Worm (Caenorhabditis elegans): Measurements from ENCODE around the gene R13H4.6.

The R13H4.6 gene

ce11 chrV:11860375-11860774 is 2.5 kb upstream of the R13H4.6 start, which contains the start of gene R13H4.5:
Gene R13H4.5 (plus strand): TSS chrV:11860675.
- TF ChIP-seq ces-1 (GFP tag; optimal IDR thresholded peaks at IDR 0.05) (no peak), aha-1 (tag) (peak; percentile 2), madf-5 (GFP tag; IDR thresholded peaks at IDR 0.05) (no peak), D1046.2 (GFP tag; IDR thresholded peaks at IDR 0.05) (no peak), jun-1 (tag; optimal IDR thresholded peaks at IDR 0.05) (no peak), skn-1 (tag; optimal IDR thresholded peaks at IDR 0.05) (no peak), nhr-42 (GFP tag; IDR thresholded peaks at IDR 0.05) (no peak), R02D3.7 (tag; optimal IDR thresholded peaks at IDR 0.05) (no peak), ctbp-1 (GFP tag; IDR thresholded peaks at IDR 0.05) (0 out of 2 replicates have a peak, but pooled peaks have one; percentile 7), lin-1 (GFP tag; IDR thresholded peaks at IDR 0.05) (no peak)

- TF ChIP-seq nhr-41 (GFP tag; IDR thresholded peaks at IDR 0.05) (no peak), daf-16 (GFP tag; optimal IDR thresholded peaks at IDR 0.05) (no peak), daf-16 (tag; optimal IDR thresholded peaks at IDR 0.05) (peak; percentile 77), T20F7.1 (GFP tag; optimal IDR thresholded peaks at IDR 0.05) (peak; percentile 16), F37D6.2 (tag; optimal IDR thresholded peaks at IDR 0.05) (no peak), hmg-1.1 (GFP tag; IDR thresholded peaks at IDR 0.05) (no peak), dmd-6 (GFP tag; IDR thresholded peaks at IDR 0.05) (peak; percentile 53), nhr-11 (tag; optimal IDR thresholded peaks at IDR 0.05) (no peak), dmd-8 (GFP tag; IDR thresholded peaks at IDR 0.05) (no peak), nhr-28 (tag; optimal IDR thresholded peaks at IDR 0.05) (no peak), mep-1 (tag; optimal IDR thresholded peaks at IDR 0.05) (peak; percentile 29), lsy-2 (tag; optimal IDR thresholded peaks at IDR 0.05) (peak in 1 of 2 experiments; percentile 17), dve-1 (tag; optimal IDR thresholded peaks at IDR 0.05; ENCODE audit: insufficient read depth) (peak; percentile 49), daf-8 (GFP tag; IDR thresholded peaks at IDR 0.05) (no peak), nhr-77 (tag; optimal IDR thresholded peaks at IDR 0.05) (peak; percentile 23), hif-1 (tag; optimal IDR thresholded peaks at IDR 0.05) (no peak), pqm-1 (tag; optimal IDR thresholded peaks at IDR 0.05) (peak; percentile 23), snpc-1.2 (GFP tag; IDR thresholded peaks at IDR 0.05) (no peak), aha-1 (tag) (peak; percentile 93), spr-3 (GFP tag; optimal IDR thresholded peaks at IDR 0.05) (no peak)
Observed at ce11 chrV:11861880-11862544, 905 bp upstream of the R13H4.6 start.

ce11 chrV:11868142-11868541 is 5.2 kb downstream of the R13H4.6 start, which contains the start of gene R13H4.7:
Gene R13H4.7 (minus strand): TSS chrV:11868242.
- TF ChIP-seq T20F7.1 (GFP tag; optimal IDR thresholded peaks at IDR 0.05) (no peak), daf-16 (GFP tag; optimal IDR thresholded peaks at IDR 0.05) (no peak), daf-16 (tag; optimal IDR thresholded peaks at IDR 0.05) (no peak), hmg-1.1 (GFP tag; IDR thresholded peaks at IDR 0.05) (no peak), ces-1 (GFP tag; optimal IDR thresholded peaks at IDR 0.05) (no peak), F10B5.3 (tag; optimal IDR thresholded peaks at IDR 0.05) (no peak), ztf-11 (tag; optimal IDR thresholded peaks at IDR 0.05) (no peak), snpc-4 (tag; optimal IDR thresholded peaks at IDR 0.05) (no peak), zfp-3 (GFP tag; conservative IDR thresholded peaks at IDR 0.05) (no peak), ama-1 (optimal IDR thresholded peaks at IDR 0.05) (no peak)

ce11 chrV:11875060-11875459 is 12.1 kb downstream of the R13H4.6 start, which contains the start of gene sulp-4:
Gene sulp-4 (plus strand): TSS chrV:11875360.
- TF ChIP-seq lin-38 (GFP tag; IDR thresholded peaks at IDR 0.05) (no peak), daf-12 (tag; optimal IDR thresholded peaks at IDR 0.05) (no peak), spr-3 (GFP tag; optimal IDR thresholded peaks at IDR 0.05) (no peak), T20F7.1 (GFP tag; optimal IDR thresholded peaks at IDR 0.05) (no peak), hmg-1.1 (GFP tag; IDR thresholded peaks at IDR 0.05) (no peak), zip-11 (GFP tag; IDR thresholded peaks at IDR 0.05) (no peak), dmd-9 (GFP tag; IDR thresholded peaks at IDR 0.05) (no peak), aly-2 (tag; optimal IDR thresholded peaks at IDR 0.05) (no peak), fos-1 (tag; optimal IDR thresholded peaks at IDR 0.05) (no peak), daf-16 (GFP tag; optimal IDR thresholded peaks at IDR 0.05) (no peak), daf-16 (tag; optimal IDR thresholded peaks at IDR 0.05) (no peak), R02D3.7 (tag; optimal IDR thresholded peaks at IDR 0.05) (no peak), ztf-11 (tag; optimal IDR thresholded peaks at IDR 0.05) (no peak), ceh-82 (tag; optimal IDR thresholded peaks at IDR 0.05) (no peak), madf-5 (GFP tag; IDR thresholded peaks at IDR 0.05) (no peak)

All from whole organism, L4 larva.